Fruit fly (Drosophila melanogaster): ENCODE data around the gene strat.
A peak's percentile ranks its signal among the peaks of the same experiment; 100 is the strongest.

Gene strat

DNA sequence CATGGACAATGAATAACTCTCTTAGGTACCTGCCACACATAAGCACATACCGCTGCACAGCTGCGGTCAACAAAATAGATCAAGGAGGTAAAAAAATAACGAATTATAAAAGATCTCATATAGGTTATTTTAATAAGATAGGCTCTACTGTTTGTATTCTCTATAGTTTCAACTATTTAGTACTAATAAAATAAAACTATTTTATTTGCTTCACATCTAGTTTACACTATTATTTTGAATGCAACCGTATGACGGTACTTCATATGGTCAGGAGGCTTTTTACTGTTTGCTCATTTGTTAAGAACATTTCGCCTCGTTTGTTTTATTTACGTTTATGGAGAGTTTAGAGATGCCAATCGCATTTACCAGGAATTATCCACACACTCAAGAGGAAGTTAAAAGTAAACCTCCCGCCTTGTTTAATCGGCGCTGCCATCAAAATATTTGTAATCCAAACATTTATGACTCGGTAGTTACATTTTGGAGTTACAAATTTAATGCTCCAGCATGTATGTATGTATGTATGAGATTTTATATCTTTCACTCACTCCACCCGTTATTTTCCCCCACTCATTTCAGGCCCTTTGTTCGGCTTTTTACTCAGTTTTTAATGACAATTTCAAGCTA is 45.1 kb upstream of the strat start (continued):
- peak; percentile 61; the same call in 1 of the 2 replicates for TF ChIP-seq stc (GFP tag; IDR thresholded peaks at IDR 0.05)
- TF ChIP-seq CG15073 (GFP tag; optimal IDR thresholded peaks at IDR 0.05) = no peak
- no peak for TF ChIP-seq ato (GFP tag; IDR thresholded peaks at IDR 0.05; ENCODE audit: partially characterized antibody)
- peak; percentile 85 for TF ChIP-seq CG15479 (GFP tag; optimal IDR thresholded peaks at IDR 0.05)
- peak; percentile 28 for TF ChIP-seq CG30020 (tag; optimal IDR thresholded peaks at IDR 0.05)
- TF ChIP-seq unc-4 (GFP tag; IDR thresholded peaks at IDR 0.05; ENCODE audit: partially characterized antibody) = no peak
- no peak for TF ChIP-seq CG11560 (tag; IDR thresholded peaks at IDR 0.05)
- TF ChIP-seq CG15514 (GFP tag; optimal IDR thresholded peaks at IDR 0.05) = no peak
- no peak for TF ChIP-seq CG16813 (GFP tag; IDR thresholded peaks at IDR 0.05; ENCODE audit: partially characterized antibody)
- peak; percentile 79 for TF ChIP-seq CG14710 (tag; optimal IDR thresholded peaks at IDR 0.05)
- no peak for TF ChIP-seq CG4730 (GFP tag; IDR thresholded peaks at IDR 0.05)
- TF ChIP-seq CG16779 (GFP tag; IDR thresholded peaks at IDR 0.05) = no peak
- TF ChIP-seq exex (tag; optimal IDR thresholded peaks at IDR 0.05) = no peak
- 0 out of 2 replicates have a peak, but pooled peaks have one; percentile 27 for TF ChIP-seq ttk (GFP tag; IDR thresholded peaks at IDR 0.05)
- no peak for TF ChIP-seq Kr (GFP tag; optimal IDR thresholded peaks at IDR 0.05)
- peak; percentile 25 for TF ChIP-seq CG12104 (GFP tag; optimal IDR thresholded peaks at IDR 0.05)
- no peak for TF ChIP-seq nerfin-2 (GFP tag; IDR thresholded peaks at IDR 0.05; ENCODE audit: partially characterized antibody)
- TF ChIP-seq B-H2 (GFP tag; optimal IDR thresholded peaks at IDR 0.05) = no peak
- peak; percentile 74 for TF ChIP-seq CG15269 (tag; optimal IDR thresholded peaks at IDR 0.05)
- no peak for TF ChIP-seq CG1024 (GFP tag; IDR thresholded peaks at IDR 0.05)
- no peak for TF ChIP-seq CG4282 (GFP tag; optimal IDR thresholded peaks at IDR 0.05)
- no peak for TF ChIP-seq HLH54F (GFP tag; optimal IDR thresholded peaks at IDR 0.05)
- peak; percentile 22 for TF ChIP-seq BtbVII (GFP tag; optimal IDR thresholded peaks at IDR 0.05)
- TF ChIP-seq CG16863 (GFP tag; optimal IDR thresholded peaks at IDR 0.05) = peak; percentile 6
- peak; percentile 18 for TF ChIP-seq Max (GFP tag; optimal IDR thresholded peaks at IDR 0.05)
- TF ChIP-seq CG10654 (GFP tag; optimal IDR thresholded peaks at IDR 0.05) = peak; percentile 26
- TF ChIP-seq dimm (GFP tag; IDR thresholded peaks at IDR 0.05) = no peak
- no peak for TF ChIP-seq toy (GFP tag; IDR thresholded peaks at IDR 0.05)
- TF ChIP-seq HmgD (GFP tag; optimal IDR thresholded peaks at IDR 0.05) = no peak
- TF ChIP-seq CG16815 (GFP tag; optimal IDR thresholded peaks at IDR 0.05) = peak; percentile 53
- TF ChIP-seq CG3838 (GFP tag; optimal IDR thresholded peaks at IDR 0.05) = no peak
- peak; percentile 33 for TF ChIP-seq nau (GFP tag; optimal IDR thresholded peaks at IDR 0.05)
- TF ChIP-seq CG11247 (GFP tag; IDR thresholded peaks at IDR 0.05) = 0 out of 2 replicates have a peak, but pooled peaks have one; percentile 33
- TF ChIP-seq CG34224 (GFP tag; IDR thresholded peaks at IDR 0.05; ENCODE audit: partially characterized antibody) = no peak
- TF ChIP-seq sima (GFP tag; optimal IDR thresholded peaks at IDR 0.05) = no peak
- TF ChIP-seq CG10431 (GFP tag; optimal IDR thresholded peaks at IDR 0.05) = no peak
- peak; percentile 36 for TF ChIP-seq Dek (tag; optimal IDR thresholded peaks at IDR 0.05)
- TF ChIP-seq NC2α (GFP tag; optimal IDR thresholded peaks at IDR 0.05) = no peak
- peak; percentile 76 for TF ChIP-seq Ssrp (tag; optimal IDR thresholded peaks at IDR 0.05)
- TF ChIP-seq zf30C (GFP tag; optimal IDR thresholded peaks at IDR 0.05) = no peak
- TF ChIP-seq Elba2 (GFP tag; optimal IDR thresholded peaks at IDR 0.05) = no peak
- peak; percentile 19 for TF ChIP-seq CG12942 (GFP tag; optimal IDR thresholded peaks at IDR 0.05)
- 0 out of 3 replicates have a peak, but pooled peaks have one; percentile 25 for TF ChIP-seq ase (GFP tag; IDR thresholded peaks at IDR 0.05)
- TF ChIP-seq Antp (GFP tag; optimal IDR thresholded peaks at IDR 0.05) = no peak
- TF ChIP-seq Ptx1 (GFP tag; IDR thresholded peaks at IDR 0.05) = peak; percentile 48
- TF ChIP-seq cas (GFP tag; IDR thresholded peaks at IDR 0.05) = no peak
- peak; percentile 63 for TF ChIP-seq Xbp1 (GFP tag; optimal IDR thresholded peaks at IDR 0.05)
- TF ChIP-seq Mrtf (GFP tag; IDR thresholded peaks at IDR 0.05) = no peak
- TF ChIP-seq croc (GFP tag; conservative IDR thresholded peaks at IDR 0.05) = peak; percentile 42; the same call in 1 of the 3 replicates
- TF ChIP-seq wek (GFP tag; optimal IDR thresholded peaks at IDR 0.05) = no peak

Measured in whole organism, embryonic.